Worm (Caenorhabditis elegans): ENCODE measurements around the gene tsp-11.

Gene tsp-11

DNA sequence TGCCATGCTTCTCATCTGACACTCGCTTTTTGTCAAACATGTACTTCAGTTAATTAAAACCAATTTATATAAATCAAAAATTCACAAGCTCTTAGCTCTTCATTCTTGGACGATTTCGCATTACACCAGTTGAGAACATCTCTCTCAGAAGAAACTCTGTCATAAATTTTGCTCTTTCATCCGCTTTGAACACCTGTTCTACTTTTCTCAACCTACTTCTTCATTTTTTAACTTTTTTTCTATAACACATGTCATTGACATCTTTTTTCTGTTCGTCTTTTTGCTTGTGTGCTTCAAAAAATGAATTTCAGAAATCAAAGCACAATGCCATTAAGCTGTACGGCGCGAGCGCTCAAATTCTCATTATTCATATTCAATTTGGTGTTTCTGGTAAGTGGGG lies at the start of gene tsp-11:
TSS of gene tsp-11 (plus strand) at position 301 of the 400 bp plus-strand sequence.
- no peak for TF ChIP-seq ceh-9 (tag; optimal IDR thresholded peaks at IDR 0.05)
- TF ChIP-seq mec-3 (tag; optimal IDR thresholded peaks at IDR 0.05; ENCODE audit: borderline replicate concordance): no peak
- TF ChIP-seq eyg-1 (tag; optimal IDR thresholded peaks at IDR 0.05): no peak
- no peak for TF ChIP-seq pag-3 (tag; optimal IDR thresholded peaks at IDR 0.05; ENCODE audit: borderline replicate concordance)
- TF ChIP-seq T23F11.4 (GFP tag; optimal IDR thresholded peaks at IDR 0.05): no peak
- no peak for TF ChIP-seq hlh-8 (tag; optimal IDR thresholded peaks at IDR 0.05)
- no peak for TF ChIP-seq F13H6.1 (tag; optimal IDR thresholded peaks at IDR 0.05)
- TF ChIP-seq pat-9 (tag; optimal IDR thresholded peaks at IDR 0.05): no peak
- TF ChIP-seq C08G9.2 (tag; optimal IDR thresholded peaks at IDR 0.05): no peak
- no peak for TF ChIP-seq pax-1 (tag; optimal IDR thresholded peaks at IDR 0.05)
- no peak for TF ChIP-seq ceh-18 (tag; optimal IDR thresholded peaks at IDR 0.05)
- TF ChIP-seq ztf-16 (tag; optimal IDR thresholded peaks at IDR 0.05): no peak
- TF ChIP-seq che-1 (tag; optimal IDR thresholded peaks at IDR 0.05): no peak
- TF ChIP-seq sox-2 (GFP tag; IDR thresholded peaks at IDR 0.05): no peak
- no peak for TF ChIP-seq hlh-30 (tag; optimal IDR thresholded peaks at IDR 0.05; ENCODE audit: insufficient read depth)
- no peak for TF ChIP-seq zip-5 (tag; optimal IDR thresholded peaks at IDR 0.05)

ce11 chrX:9113829-9114228 lies 49.1 kb upstream of the tsp-11 start, which contains the start of gene C25A11.2:
C25A11.2 (plus strand) TSS chrX:9114066.
- TF ChIP-seq pqm-1 (tag; optimal IDR thresholded peaks at IDR 0.05) (no peak), unc-55 (GFP tag; optimal IDR thresholded peaks at IDR 0.05) (no peak), hlh-30 (tag; optimal IDR thresholded peaks at IDR 0.05; ENCODE audit: insufficient read depth) (no peak), elt-4 (tag; optimal IDR thresholded peaks at IDR 0.05) (no peak), K09A11.1 (tag; optimal IDR thresholded peaks at IDR 0.05; ENCODE audit: insufficient read depth) (no peak), zip-5 (tag; optimal IDR thresholded peaks at IDR 0.05) (no peak), gmeb-2 (tag; optimal IDR thresholded peaks at IDR 0.05) (no peak), ahr-1 (tag; optimal IDR thresholded peaks at IDR 0.05) (no peak), madf-2 (tag; optimal IDR thresholded peaks at IDR 0.05) (no peak), nhr-232 (tag; optimal IDR thresholded peaks at IDR 0.05) (no peak), ceh-45 (GFP tag; IDR thresholded peaks at IDR 0.05) (no peak), ceh-2 (tag; optimal IDR thresholded peaks at IDR 0.05) (peak; percentile 68), Y22D7AL.16 (tag; optimal IDR thresholded peaks at IDR 0.05) (no peak), elt-2 (tag; optimal IDR thresholded peaks at IDR 0.05) (peak; percentile 42), ceh-22 (tag; optimal IDR thresholded peaks at IDR 0.05) (no peak), eyg-1 (tag; optimal IDR thresholded peaks at IDR 0.05) (no peak), T23F11.4 (GFP tag; optimal IDR thresholded peaks at IDR 0.05) (no peak), unc-3 (GFP tag; conservative IDR thresholded peaks at IDR 0.05) (no peak), unc-3 (tag; optimal IDR thresholded peaks at IDR 0.05) (no peak), rnt-1 (tag; optimal IDR thresholded peaks at IDR 0.05) (peak; percentile 78), unc-86 (tag; optimal IDR thresholded peaks at IDR 0.05) (no peak), ets-4 (tag; optimal IDR thresholded peaks at IDR 0.05) (peak; percentile 68), hlh-13 (GFP tag; optimal IDR thresholded peaks at IDR 0.05) (no peak), lin-11 (tag; optimal IDR thresholded peaks at IDR 0.05) (no peak), syd-9 (tag; optimal IDR thresholded peaks at IDR 0.05) (no peak), tbx-7 (tag; optimal IDR thresholded peaks at IDR 0.05) (peak; percentile 20), C08G9.2 (tag; optimal IDR thresholded peaks at IDR 0.05) (peak; percentile 74), F13H6.1 (tag; optimal IDR thresholded peaks at IDR 0.05) (no peak), ceh-34 (tag; optimal IDR thresholded peaks at IDR 0.05) (peak; percentile 37), dve-1 (tag; optimal IDR thresholded peaks at IDR 0.05) (no peak), fkh-10 (GFP tag; optimal IDR thresholded peaks at IDR 0.05) (no peak), nfya-1 (tag; optimal IDR thresholded peaks at IDR 0.05) (peak; percentile 59), hlh-15 (tag; optimal IDR thresholded peaks at IDR 0.05) (no peak), ceh-6 (GFP tag; optimal IDR thresholded peaks at IDR 0.05) (no peak), ztf-16 (tag; optimal IDR thresholded peaks at IDR 0.05) (no peak), ceh-19 (GFP tag; optimal IDR thresholded peaks at IDR 0.05) (no peak), hlh-6 (tag; optimal IDR thresholded peaks at IDR 0.05) (no peak), hlh-8 (tag; optimal IDR thresholded peaks at IDR 0.05) (peak; percentile 17), npax-4 (tag; optimal IDR thresholded peaks at IDR 0.05) (no peak), ceh-14 (tag; optimal IDR thresholded peaks at IDR 0.05) (no peak), lim-6 (tag; optimal IDR thresholded peaks at IDR 0.05) (no peak), odd-2 (tag; optimal IDR thresholded peaks at IDR 0.05) (no peak), unc-42 (tag; optimal IDR thresholded peaks at IDR 0.05) (peak; percentile 75)
